Worm (Caenorhabditis elegans) whole organism, early embryonic: ENCODE results near the gene F35H12.5.

Experiments used
- B0310.2 ChIP-seq: sonication (generic microtip); optimal IDR thresholded peaks from 2 replicates; lab custom pipeline; 2016; ENCODE audit warnings: mild to moderate bottlenecking, missing genetic modification characterization, missing compliant biosample characterization
- F13C5.2 ChIP-seq: sonication (generic microtip); optimal IDR thresholded peaks from 2 replicates; lab custom pipeline; 2017; ENCODE audit warnings: mild to moderate bottlenecking, missing genetic modification characterization, inconsistent platforms, missing compliant biosample characterization
- aly-1 ChIP-seq: sonication (generic microtip); optimal IDR thresholded peaks from 2 replicates; lab custom pipeline; 2016; ENCODE audit warnings: missing genetic modification characterization, missing compliant biosample characterization
- ama-1 ChIP-seq: fragments of 150-350 bp; optimal IDR thresholded peaks from 2 replicates; lab custom pipeline; 2014
- ceh-36 ChIP-seq: sonication (generic microtip); optimal IDR thresholded peaks from 2 replicates; lab custom pipeline; 2016; ENCODE audit warnings: missing genetic modification characterization, inconsistent platforms, missing compliant biosample characterization
- ets-7 ChIP-seq: sonication (generic microtip); optimal IDR thresholded peaks from 2 replicates; lab custom pipeline; 2016; ENCODE audit warnings: missing genotype, missing genetic modification characterization, missing compliant biosample characterization
- flt-1 ChIP-seq: fragments of 200-800 bp; sonication (Bioruptor generic); IDR thresholded peaks from 2 replicates; pipeline ENCODE4 v1.3.6; 2022; ENCODE audit warnings: missing genetic modification characterization, missing compliant biosample characterization
- hmg-4 ChIP-seq: fragments of 200-800 bp; sonication (Bioruptor generic); optimal IDR thresholded peaks from 2 replicates; lab custom pipeline; 2018; ENCODE audit warnings: mild to moderate bottlenecking, missing genetic modification characterization, missing compliant biosample characterization
- hnd-1 ChIP-seq: sonication (generic microtip); optimal IDR thresholded peaks from 2 replicates; lab custom pipeline; 2016; ENCODE audit warnings: missing genetic modification characterization, missing compliant biosample characterization
- pes-1 ChIP-seq: fragments of 200-800 bp; sonication (Bioruptor generic); IDR thresholded peaks from 2 replicates; pipeline ENCODE4 v1.3.6; 2022; ENCODE audit warnings: missing genetic modification reagents, missing genetic modification characterization, missing compliant biosample characterization
- sea-1 ChIP-seq: fragments of 200-800 bp; sonication (Bioruptor generic); conservative IDR thresholded peaks from 2 replicates; pipeline ENCODE4 v1.3.6; 2022; ENCODE audit warnings: missing genetic modification characterization, missing compliant biosample characterization
- tbx-11 ChIP-seq: fragments of 200-800 bp; sonication (Bioruptor generic); IDR thresholded peaks from 2 replicates; pipeline ENCODE4 v1.3.6; 2022; ENCODE audit warnings: missing genetic modification characterization, missing compliant biosample characterization

- TF ChIP-seq B0310.2 (tag; lab: Kevin White, UChicago) (no peak), ama-1 (lab: Kevin White, UChicago) (no peak), flt-1 (GFP tag; lab: Robert Waterston, UW) (no peak), hmg-4 (no peak), sea-1 (GFP tag; lab: Robert Waterston, UW) (no peak), F13C5.2 (tag; lab: Kevin White, UChicago) (no peak), ets-7 (tag; lab: Kevin White, UChicago) (no peak), tbx-11 (GFP tag; lab: Robert Waterston, UW) (no peak), pes-1 (GFP tag; lab: Robert Waterston, UW) (no peak), ceh-36 (tag; lab: Kevin White, UChicago) (no peak), hnd-1 (tag; lab: Kevin White, UChicago) (no peak), aly-1 (no peak)
These were observed 44.6 kb upstream of the F35H12.5 start for ce11 chrX:873634-874033.
